Worm (Caenorhabditis elegans): Measurements from ENCODE around the gene dre-1.

DNA sequence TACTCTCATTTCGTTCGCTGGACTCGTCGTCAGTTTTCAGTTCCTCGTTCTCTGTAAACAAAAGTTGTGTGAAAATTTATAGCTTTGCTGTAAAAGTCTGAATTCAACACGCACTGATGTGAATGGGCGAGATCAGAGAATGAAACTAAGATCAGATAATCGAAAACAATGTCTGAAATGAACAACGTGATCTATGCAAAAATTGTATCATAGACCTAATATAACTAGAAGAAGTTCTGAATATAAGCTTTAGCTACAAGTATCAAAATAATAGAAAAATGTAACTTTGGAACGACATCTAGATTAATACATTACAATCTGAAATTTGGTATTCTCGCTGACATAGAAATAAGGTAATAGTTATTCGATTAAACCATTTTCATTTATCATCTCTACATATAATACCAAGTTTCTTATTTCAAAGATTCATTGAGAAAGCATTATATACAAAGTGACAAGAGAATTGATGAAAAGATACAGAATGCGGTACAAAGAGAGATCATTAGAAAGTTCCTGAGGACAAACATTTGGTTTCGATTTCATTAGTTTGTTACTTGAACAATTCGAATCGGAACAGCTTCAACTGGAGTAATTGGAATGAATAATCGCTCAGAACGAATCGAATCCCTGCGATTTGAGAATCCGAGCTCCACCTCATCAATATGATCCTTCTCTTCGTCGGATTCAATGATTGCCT lies 42.0 kb downstream of the dre-1 start, which contains the start of gene moc-2:
- TF ChIP-seq unc-55 (GFP tag; optimal IDR thresholded peaks at IDR 0.05) = no peak
- no peak for TF ChIP-seq pqm-1 (tag; optimal IDR thresholded peaks at IDR 0.05)
- TF ChIP-seq ttx-3 (tag; optimal IDR thresholded peaks at IDR 0.05) = no peak
- no peak for TF ChIP-seq npax-4 (tag; optimal IDR thresholded peaks at IDR 0.05)
- no peak for TF ChIP-seq nhr-11 (tag; optimal IDR thresholded peaks at IDR 0.05)
- no peak for TF ChIP-seq ceh-6 (GFP tag; optimal IDR thresholded peaks at IDR 0.05)
- TF ChIP-seq elt-2 (tag; optimal IDR thresholded peaks at IDR 0.05) = no peak
- TF ChIP-seq zip-5 (tag; optimal IDR thresholded peaks at IDR 0.05) = no peak
- TF ChIP-seq F13H6.1 (tag; optimal IDR thresholded peaks at IDR 0.05) = no peak
- TF ChIP-seq nfya-1 (tag; optimal IDR thresholded peaks at IDR 0.05) = no peak
- no peak for TF ChIP-seq sdc-2 (tag; optimal IDR thresholded peaks at IDR 0.05)
